Worm (Caenorhabditis elegans): Measurements from ENCODE around the gene lev-9.

DNA sequence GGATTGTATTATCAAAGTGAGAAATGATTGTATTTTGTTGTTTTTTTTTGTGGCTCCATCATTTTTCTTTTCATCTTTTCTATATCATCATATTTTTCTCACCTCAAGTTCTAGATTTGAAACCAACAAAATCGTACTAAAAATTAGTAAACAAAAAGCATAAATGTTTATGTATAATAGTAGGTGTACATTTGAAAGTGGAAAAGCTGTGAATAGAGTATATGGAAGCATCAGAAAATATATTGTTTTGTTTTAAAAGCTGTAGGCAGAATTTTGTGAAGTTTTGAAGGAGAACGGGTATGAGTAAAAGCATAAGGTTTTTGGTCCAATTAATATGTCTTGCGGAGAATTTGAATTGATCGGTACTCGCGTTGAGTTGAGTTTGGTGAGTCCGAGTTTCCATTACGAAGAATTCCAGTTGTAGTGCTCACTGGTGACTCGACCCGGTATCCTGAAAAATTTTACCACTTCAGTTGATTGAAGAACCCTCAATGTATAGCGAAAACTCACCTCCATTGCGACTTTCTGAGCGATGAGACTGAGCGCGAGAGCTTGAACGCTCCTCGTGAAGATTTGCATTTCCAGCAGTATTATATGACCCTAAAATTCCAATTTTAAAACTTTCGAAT is 58.4 kb downstream of the lev-9 start, which contains the start of gene C14F11.4:
- TF ChIP-seq dao-5 (tag; optimal IDR thresholded peaks at IDR 0.05) (no peak), him-1 (tag; optimal IDR thresholded peaks at IDR 0.05) (no peak), W03F9.2 (tag; optimal IDR thresholded peaks at IDR 0.05) (no peak)
